Worm (Caenorhabditis elegans) whole organism, early embryonic: Measurements from ENCODE around the gene mrck-1.

Experiments used
- B0310.2 ChIP-seq: sonication (generic microtip); optimal IDR thresholded peaks from 2 replicates; lab custom pipeline; 2016; ENCODE audit warnings: mild to moderate bottlenecking, missing genetic modification characterization, missing compliant biosample characterization
- F13C5.2 ChIP-seq: sonication (generic microtip); optimal IDR thresholded peaks from 2 replicates; lab custom pipeline; 2017; ENCODE audit warnings: mild to moderate bottlenecking, missing genetic modification characterization, inconsistent platforms, missing compliant biosample characterization
- aly-1 ChIP-seq: sonication (generic microtip); optimal IDR thresholded peaks from 2 replicates; lab custom pipeline; 2016; ENCODE audit warnings: missing genetic modification characterization, missing compliant biosample characterization
- ama-1 ChIP-seq: fragments of 150-350 bp; optimal IDR thresholded peaks from 2 replicates; lab custom pipeline; 2014
- ceh-13 ChIP-seq: fragments of 200-800 bp; sonication (Bioruptor generic); optimal IDR thresholded peaks from 2 replicates; lab custom pipeline; 2018; ENCODE audit warnings: mild to moderate bottlenecking, missing genetic modification characterization, missing compliant biosample characterization
- ceh-36 ChIP-seq: sonication (generic microtip); optimal IDR thresholded peaks from 2 replicates; lab custom pipeline; 2016; ENCODE audit warnings: missing genetic modification characterization, inconsistent platforms, missing compliant biosample characterization
- ets-7 ChIP-seq: sonication (generic microtip); optimal IDR thresholded peaks from 2 replicates; lab custom pipeline; 2016; ENCODE audit warnings: missing genotype, missing genetic modification characterization, missing compliant biosample characterization
- flt-1 ChIP-seq: fragments of 200-800 bp; sonication (Bioruptor generic); IDR thresholded peaks from 2 replicates; pipeline ENCODE4 v1.3.6; 2022; ENCODE audit warnings: missing genetic modification characterization, missing compliant biosample characterization
- hmbx-1 ChIP-seq: sonication (generic microtip); optimal IDR thresholded peaks from 2 replicates; lab custom pipeline; 2016; ENCODE audit warnings: mild to moderate bottlenecking, missing genetic modification characterization, missing compliant biosample characterization
- hmg-4 ChIP-seq: fragments of 200-800 bp; sonication (Bioruptor generic); optimal IDR thresholded peaks from 2 replicates; lab custom pipeline; 2018; ENCODE audit warnings: mild to moderate bottlenecking, missing genetic modification characterization, missing compliant biosample characterization
- hnd-1 ChIP-seq: sonication (generic microtip); optimal IDR thresholded peaks from 2 replicates; lab custom pipeline; 2016; ENCODE audit warnings: missing genetic modification characterization, missing compliant biosample characterization
- pes-1 ChIP-seq: fragments of 200-800 bp; sonication (Bioruptor generic); IDR thresholded peaks from 2 replicates; pipeline ENCODE4 v1.3.6; 2022; ENCODE audit warnings: missing genetic modification reagents, missing genetic modification characterization, missing compliant biosample characterization
- scrt-1 ChIP-seq: fragments of 200-800 bp; sonication (Bioruptor generic); IDR thresholded peaks from 2 replicates; pipeline ENCODE4 v1.3.6; 2022; ENCODE audit warnings: missing genetic modification characterization, missing compliant biosample characterization
- sea-1 ChIP-seq: fragments of 200-800 bp; sonication (Bioruptor generic); conservative IDR thresholded peaks from 2 replicates; pipeline ENCODE4 v1.3.6; 2022; ENCODE audit warnings: missing genetic modification characterization, missing compliant biosample characterization
- tbx-11 ChIP-seq: fragments of 200-800 bp; sonication (Bioruptor generic); IDR thresholded peaks from 2 replicates; pipeline ENCODE4 v1.3.6; 2022; ENCODE audit warnings: missing genetic modification characterization, missing compliant biosample characterization
- tbx-37 ChIP-seq: fragments of 200-800 bp; sonication (Bioruptor generic); conservative IDR thresholded peaks from 2 replicates; pipeline ENCODE4 v1.3.6; 2022; ENCODE audit warnings: missing genetic modification reagents, missing genetic modification characterization, missing compliant biosample characterization
- tra-4 ChIP-seq: sonication (generic microtip); optimal IDR thresholded peaks from 2 replicates; lab custom pipeline; 2017; ENCODE audit warnings: missing genetic modification characterization, missing compliant biosample characterization

Gene mrck-1

ce11 chrV:6231902-6232340, 35.2 kb downstream of the mrck-1 start:
- no peak for TF ChIP-seq sea-1 (GFP tag; lab: Robert Waterston, UW)
- no peak for TF ChIP-seq pes-1 (GFP tag; lab: Robert Waterston, UW)
- TF ChIP-seq hmbx-1, result no peak
- no peak for TF ChIP-seq hnd-1 (tag; lab: Kevin White, UChicago)
- TF ChIP-seq ceh-36 (tag; lab: Kevin White, UChicago), result no peak
- TF ChIP-seq ets-7 (tag; lab: Kevin White, UChicago), result no peak
- TF ChIP-seq tbx-37 (GFP tag; lab: Robert Waterston, UW), result no peak
- TF ChIP-seq aly-1 (tag; lab: Kevin White, UChicago), result no peak

- TF ChIP-seq ets-7 (tag; lab: Kevin White, UChicago) (no peak), hmg-4 (GFP tag; lab: Kevin White, UChicago) (no peak), ceh-13 (GFP tag; lab: Kevin White, UChicago) (no peak), aly-1 (tag; lab: Kevin White, UChicago) (no peak), ceh-36 (tag; lab: Kevin White, UChicago) (no peak), sea-1 (GFP tag; lab: Robert Waterston, UW) (no peak), pes-1 (GFP tag; lab: Robert Waterston, UW) (no peak), tbx-11 (GFP tag; lab: Robert Waterston, UW) (no peak), flt-1 (GFP tag; lab: Robert Waterston, UW) (no peak), scrt-1 (GFP tag; lab: Robert Waterston, UW) (no peak), tra-4 (no peak), F13C5.2 (tag; lab: Kevin White, UChicago) (no peak), tbx-37 (GFP tag; lab: Robert Waterston, UW) (no peak), ama-1 (lab: Kevin White, UChicago) (no peak), B0310.2 (tag; lab: Kevin White, UChicago) (no peak), hnd-1 (tag; lab: Kevin White, UChicago) (no peak), hmbx-1 (no peak)
Measured at ce11 chrV:6230629-6231229, 36.4 kb downstream of the mrck-1 start.

- TF ChIP-seq hmg-4 (GFP tag; lab: Kevin White, UChicago) (no peak), aly-1 (tag; lab: Kevin White, UChicago) (no peak)
Measured at ce11 chrV:6229457-6229949, 37.6 kb downstream of the mrck-1 start.

- TF ChIP-seq ama-1 (lab: Kevin White, UChicago) (no peak), F13C5.2 (tag; lab: Kevin White, UChicago) (no peak), tbx-11 (GFP tag; lab: Robert Waterston, UW) (no peak), aly-1 (tag; lab: Kevin White, UChicago) (no peak), pes-1 (GFP tag; lab: Robert Waterston, UW) (no peak), sea-1 (GFP tag; lab: Robert Waterston, UW) (no peak)
Measured at ce11 chrV:6228920-6229456, 38.1 kb downstream of the mrck-1 start.

- TF ChIP-seq sea-1 (GFP tag; lab: Robert Waterston, UW), result no peak
- TF ChIP-seq F13C5.2 (tag; lab: Kevin White, UChicago), result no peak
- no peak for TF ChIP-seq scrt-1 (GFP tag; lab: Robert Waterston, UW)
- no peak for TF ChIP-seq hmg-4 (GFP tag; lab: Kevin White, UChicago)
- no peak for TF ChIP-seq ceh-36 (tag; lab: Kevin White, UChicago)
- no peak for TF ChIP-seq flt-1 (GFP tag; lab: Robert Waterston, UW)
- TF ChIP-seq pes-1 (GFP tag; lab: Robert Waterston, UW), result no peak
- no peak for TF ChIP-seq tbx-37 (GFP tag; lab: Robert Waterston, UW)
- no peak for TF ChIP-seq aly-1 (tag; lab: Kevin White, UChicago)
- TF ChIP-seq tra-4, result no peak
- TF ChIP-seq ceh-13 (GFP tag; lab: Kevin White, UChicago), result no peak
- no peak for TF ChIP-seq hnd-1 (tag; lab: Kevin White, UChicago)
Measured at ce11 chrV:6228400-6228895, 38.6 kb downstream of the mrck-1 start.

- TF ChIP-seq aly-1 (tag; lab: Kevin White, UChicago), result peak; percentile 50
- peak; percentile 73 for TF ChIP-seq F13C5.2 (tag; lab: Kevin White, UChicago)
- TF ChIP-seq sea-1 (GFP tag; lab: Robert Waterston, UW), result 0 out of 2 replicates have a peak, but pooled peaks have one; percentile 29
- TF ChIP-seq tbx-37 (GFP tag; lab: Robert Waterston, UW), result 0 out of 2 replicates have a peak, but pooled peaks have one; percentile 6
- TF ChIP-seq flt-1 (GFP tag; lab: Robert Waterston, UW), result 0 out of 2 replicates have a peak, but pooled peaks have one; percentile 32
- no peak for TF ChIP-seq hnd-1 (tag; lab: Kevin White, UChicago)
- no peak for TF ChIP-seq tra-4
- 0 out of 2 replicates have a peak, but pooled peaks have one; percentile 44 for TF ChIP-seq scrt-1 (GFP tag; lab: Robert Waterston, UW)
- TF ChIP-seq pes-1 (GFP tag; lab: Robert Waterston, UW), result peak; percentile 62; the same call in 1 of the 2 replicates
- no peak for TF ChIP-seq ets-7 (tag; lab: Kevin White, UChicago)
- TF ChIP-seq ama-1 (lab: Kevin White, UChicago), result peak; percentile 70
- TF ChIP-seq ceh-13 (GFP tag; lab: Kevin White, UChicago), result no peak
- peak; percentile 68 for TF ChIP-seq hmg-4 (GFP tag; lab: Kevin White, UChicago)
- TF ChIP-seq hmbx-1, result no peak
Measured at ce11 chrV:6227326-6228246, 39.5 kb downstream of the mrck-1 start.
